Worm (Caenorhabditis elegans) whole organism, midembryonic: ENCODE data around the gene seb-3.

ENCODE experiments used
- T22C8.4 ChIP-seq: fragments of 200-800 bp; sonication (Bioruptor generic); IDR thresholded peaks from 2 replicates; pipeline ENCODE4 v1.3.6; 2022; ENCODE audit warnings: missing genetic modification characterization, missing compliant biosample characterization
- klf-2 ChIP-seq: fragments of 200-800 bp; sonication (Bioruptor generic); conservative IDR thresholded peaks from 2 replicates; pipeline ENCODE4 v1.3.6; 2022; ENCODE audit warnings: missing genetic modification reagents, missing genetic modification characterization, missing compliant biosample characterization
- ztf-23 ChIP-seq: fragments of 200-800 bp; sonication (Bioruptor generic); IDR thresholded peaks from 2 replicates; pipeline ENCODE4 v1.3.6; 2022; ENCODE audit warnings: missing genetic modification reagents, missing genetic modification characterization, missing compliant biosample characterization
- ztf-29 ChIP-seq: fragments of 200-800 bp; sonication (Bioruptor generic); IDR thresholded peaks from 2 replicates; pipeline ENCODE4 v1.3.6; 2022; ENCODE audit warnings: missing genetic modification reagents, missing genetic modification characterization, missing compliant biosample characterization

DNA sequence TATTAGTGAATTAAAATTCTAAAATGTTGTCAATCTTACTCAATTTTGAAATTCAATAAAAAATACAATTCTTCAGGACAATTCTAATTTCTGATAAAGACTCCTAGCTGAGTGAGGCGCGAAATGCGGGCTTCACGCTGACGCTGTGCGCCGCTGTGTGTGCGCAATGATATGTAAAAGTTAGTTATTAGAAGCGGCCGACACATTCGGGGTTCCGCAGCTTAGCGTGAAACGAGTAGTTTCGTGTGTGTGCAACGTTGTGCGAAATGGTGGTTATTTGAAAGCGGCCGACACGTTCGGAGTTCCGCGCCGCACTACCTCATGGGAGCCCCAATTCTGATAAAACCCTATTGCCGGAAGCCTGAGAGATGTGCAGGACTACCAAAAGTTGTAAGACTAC is 49.1 kb downstream of the seb-3 start:
- TF ChIP-seq ztf-29 (GFP tag; lab: Robert Waterston, UW) (no peak), klf-2 (GFP tag; lab: Robert Waterston, UW) (no peak), ztf-23 (GFP tag; lab: Robert Waterston, UW) (no peak), T22C8.4 (GFP tag; lab: Robert Waterston, UW) (no peak)
